Worm (Caenorhabditis elegans): ENCODE data around the gene C25E10.12.

C25E10.12 gene

DNA sequence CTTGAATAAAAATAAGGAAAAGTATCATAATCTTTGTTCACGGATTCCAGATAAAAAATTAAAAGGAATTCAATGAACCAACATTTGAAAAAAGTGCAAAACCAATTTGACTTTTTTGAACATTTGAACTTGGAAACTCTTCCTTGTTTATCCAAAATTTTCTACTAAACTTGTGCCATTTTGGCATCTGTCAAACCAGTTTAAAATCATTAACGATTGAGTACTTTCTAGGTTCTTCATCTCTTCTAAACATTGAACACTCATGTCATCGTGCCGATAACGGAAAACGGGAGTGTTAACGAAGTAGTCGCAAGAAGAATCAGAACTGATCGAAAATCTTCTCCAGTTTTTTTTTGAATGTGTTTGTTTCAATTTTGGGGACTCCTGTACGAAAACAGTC, 22.0 kb upstream of the C25E10.12 start:
- TF ChIP-seq him-1 (tag; optimal IDR thresholded peaks at IDR 0.05) (no peak), dao-5 (tag; optimal IDR thresholded peaks at IDR 0.05) (no peak), W03F9.2 (tag; optimal IDR thresholded peaks at IDR 0.05) (no peak)

DNA sequence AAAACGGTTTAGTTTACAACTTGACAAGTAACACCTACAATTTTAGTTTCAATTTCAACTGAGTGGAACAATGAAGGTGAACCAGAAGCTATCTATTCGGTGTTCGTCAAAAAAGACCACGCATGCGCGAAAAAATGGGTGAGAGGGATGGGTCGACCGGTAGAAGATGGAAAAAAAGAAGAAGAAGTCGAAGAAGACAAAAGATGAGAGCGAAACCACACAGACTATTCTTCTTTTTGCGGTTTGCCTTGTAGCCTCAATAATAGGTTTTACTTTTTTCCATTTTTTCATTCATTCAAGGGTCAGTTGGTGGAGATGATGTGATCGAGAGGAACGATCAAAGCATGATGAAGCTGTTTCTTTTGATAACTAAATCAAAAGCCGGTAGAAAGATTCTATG, 20.1 kb upstream of the C25E10.12 start:
- TF ChIP-seq him-1 (tag; optimal IDR thresholded peaks at IDR 0.05) (no peak), W03F9.2 (tag; optimal IDR thresholded peaks at IDR 0.05) (no peak), dao-5 (tag; optimal IDR thresholded peaks at IDR 0.05) (no peak)

DNA sequence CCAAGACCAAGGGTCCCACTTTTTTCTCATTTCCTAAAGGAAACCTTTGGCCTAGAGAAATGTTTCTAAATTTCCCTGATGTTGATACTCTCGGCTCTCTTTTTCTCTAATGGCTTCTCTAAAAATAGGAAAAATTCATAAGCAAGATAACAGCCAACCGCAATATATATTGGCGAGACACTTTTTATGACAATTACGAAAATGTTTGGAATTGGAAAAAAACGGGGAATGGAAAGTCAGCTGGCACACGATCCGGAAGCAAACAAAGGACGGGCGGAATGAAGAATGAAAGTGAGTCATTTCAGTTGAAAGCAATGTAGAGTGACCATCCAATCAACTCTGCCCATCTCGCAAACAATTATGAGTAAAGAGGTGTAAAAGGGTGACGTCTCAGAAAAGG, 19.2 kb upstream of the C25E10.12 start:
- no peak for TF ChIP-seq dao-5 (tag; optimal IDR thresholded peaks at IDR 0.05)
- TF ChIP-seq him-1 (tag; optimal IDR thresholded peaks at IDR 0.05): no peak
- TF ChIP-seq W03F9.2 (tag; optimal IDR thresholded peaks at IDR 0.05): no peak

DNA sequence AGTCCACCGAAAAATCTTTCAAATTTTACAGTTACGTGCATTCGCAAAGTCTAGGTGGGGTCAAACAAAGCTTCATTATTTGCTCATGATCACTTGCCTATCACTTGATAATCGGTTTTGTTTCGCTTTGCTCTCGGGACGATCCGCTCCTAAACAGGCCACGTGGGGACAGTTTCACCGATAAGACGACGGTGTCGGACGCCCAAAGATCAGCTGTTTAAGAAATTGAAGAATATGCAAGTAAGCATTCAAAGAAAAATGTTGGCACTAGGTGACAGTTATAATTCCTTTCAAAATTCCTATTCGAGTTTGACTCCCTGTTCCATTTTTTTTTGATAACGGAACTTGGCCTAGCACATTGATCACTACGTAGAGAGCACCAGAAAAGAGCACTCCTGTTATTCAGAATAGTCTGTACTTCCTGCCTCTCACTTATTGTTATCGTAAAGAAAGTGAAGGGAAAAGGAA, 17.8 kb upstream of the C25E10.12 start:
- TF ChIP-seq W03F9.2 (tag; optimal IDR thresholded peaks at IDR 0.05) (no peak), him-1 (tag; optimal IDR thresholded peaks at IDR 0.05) (no peak), dao-5 (tag; optimal IDR thresholded peaks at IDR 0.05) (no peak)

DNA sequence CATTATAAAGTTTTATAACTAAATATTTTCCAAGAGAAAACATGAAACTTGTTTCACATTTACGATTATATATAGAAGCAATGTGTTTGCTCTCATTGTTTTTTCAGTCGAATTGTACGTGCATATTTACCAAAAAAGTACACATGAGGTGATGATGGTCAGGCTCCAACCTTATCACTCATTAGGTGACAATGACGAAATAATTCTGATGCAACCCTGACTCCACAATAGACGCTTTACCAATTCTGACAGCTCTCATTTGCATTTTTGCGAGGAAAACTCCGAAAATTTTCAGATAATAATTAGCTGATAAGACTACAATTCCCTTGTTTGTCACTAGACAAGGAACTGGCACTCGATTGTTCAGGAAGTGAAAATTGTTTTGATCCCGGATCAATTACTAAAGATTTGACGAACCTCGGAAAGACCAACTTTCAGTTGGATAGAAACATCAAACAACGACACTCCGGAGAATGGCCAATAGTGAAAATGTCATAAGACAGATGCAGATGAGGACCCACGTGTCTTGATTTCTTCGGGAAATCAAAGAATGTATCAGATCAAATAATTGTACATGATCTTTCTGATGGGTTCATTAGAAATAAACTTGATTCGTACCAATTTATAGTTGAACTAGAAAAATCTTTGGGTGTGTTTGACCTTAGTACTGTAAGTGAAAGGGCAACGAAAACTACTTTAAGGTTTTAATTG, 16.7 kb upstream of the C25E10.12 start:
- TF ChIP-seq him-1 (tag; optimal IDR thresholded peaks at IDR 0.05) (no peak), dao-5 (tag; optimal IDR thresholded peaks at IDR 0.05) (no peak), W03F9.2 (tag; optimal IDR thresholded peaks at IDR 0.05) (no peak)

DNA sequence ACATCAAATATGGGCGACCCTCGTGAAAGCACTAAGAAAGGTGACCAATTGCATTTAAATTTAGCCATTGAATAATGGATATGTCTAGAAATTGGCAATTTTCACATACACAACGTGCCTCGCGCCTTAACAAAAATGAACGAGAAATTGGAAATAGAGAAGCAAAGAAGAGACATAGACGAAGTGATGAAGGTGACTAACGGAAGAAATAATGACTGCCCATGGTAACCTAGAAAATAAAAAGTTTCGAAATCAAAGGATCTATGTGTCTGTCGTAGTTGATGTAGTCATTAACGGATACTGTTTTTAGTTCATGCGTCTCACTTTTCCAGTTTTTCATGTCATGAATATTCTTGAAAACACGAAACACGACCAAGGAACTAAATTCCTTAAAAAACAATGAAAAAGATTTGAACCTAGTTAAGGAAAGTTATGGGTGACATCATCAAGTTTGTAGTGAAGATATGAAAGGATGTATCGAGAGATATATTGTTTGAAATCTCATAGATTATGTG, 15.9 kb upstream of the C25E10.12 start:
- TF ChIP-seq him-1 (tag; optimal IDR thresholded peaks at IDR 0.05) (no peak), W03F9.2 (tag; optimal IDR thresholded peaks at IDR 0.05) (no peak), dao-5 (tag; optimal IDR thresholded peaks at IDR 0.05) (no peak)

DNA sequence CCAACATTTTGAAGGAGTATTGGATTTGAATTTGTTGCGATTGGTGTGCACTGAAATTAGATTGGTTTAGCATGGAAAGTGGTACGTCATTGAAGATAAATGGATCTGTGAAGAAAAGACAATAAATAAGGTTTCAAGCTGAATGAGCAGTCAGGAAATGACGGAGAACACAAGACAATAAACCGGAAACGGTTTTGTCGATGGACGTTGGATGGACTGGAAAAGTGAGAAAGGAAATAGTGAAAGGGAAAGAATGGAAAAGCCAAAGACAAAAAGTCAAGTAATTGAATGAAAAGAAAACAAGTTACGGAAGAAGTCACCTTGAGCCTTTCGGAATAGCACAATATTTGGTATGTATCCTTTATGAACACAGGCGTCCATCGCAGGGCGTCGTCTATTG, 14.0 kb upstream of the C25E10.12 start, which contains the start of gene T27E4.7:
T27E4.7 (minus strand) TSS at position 50 of the 400 bp plus-strand sequence.
- no peak for TF ChIP-seq W03F9.2 (tag; optimal IDR thresholded peaks at IDR 0.05)
- TF ChIP-seq him-1 (tag; optimal IDR thresholded peaks at IDR 0.05): no peak
- no peak for TF ChIP-seq dao-5 (tag; optimal IDR thresholded peaks at IDR 0.05)

DNA sequence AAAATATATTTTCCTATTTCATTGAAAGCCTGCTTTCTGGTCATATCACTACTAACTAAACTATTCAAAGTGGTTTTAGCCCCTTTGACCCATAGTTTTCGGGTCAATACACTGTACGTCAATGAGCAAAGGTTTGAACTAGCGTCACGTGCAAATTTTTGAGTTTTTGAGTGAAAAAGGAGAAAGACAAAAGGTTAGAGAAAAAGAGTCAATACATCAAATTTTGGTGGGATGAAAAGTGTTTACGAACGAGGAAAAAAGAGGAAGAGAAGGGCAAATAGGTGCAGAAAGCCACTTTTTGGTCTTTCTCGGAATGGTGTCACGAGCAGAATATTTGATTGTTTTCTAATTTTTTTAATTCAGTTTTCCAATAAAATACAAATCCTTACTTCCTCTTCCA, 13.6 kb upstream of the C25E10.12 start:
- TF ChIP-seq dao-5 (tag; optimal IDR thresholded peaks at IDR 0.05) (no peak), W03F9.2 (tag; optimal IDR thresholded peaks at IDR 0.05) (no peak), him-1 (tag; optimal IDR thresholded peaks at IDR 0.05) (no peak)

DNA sequence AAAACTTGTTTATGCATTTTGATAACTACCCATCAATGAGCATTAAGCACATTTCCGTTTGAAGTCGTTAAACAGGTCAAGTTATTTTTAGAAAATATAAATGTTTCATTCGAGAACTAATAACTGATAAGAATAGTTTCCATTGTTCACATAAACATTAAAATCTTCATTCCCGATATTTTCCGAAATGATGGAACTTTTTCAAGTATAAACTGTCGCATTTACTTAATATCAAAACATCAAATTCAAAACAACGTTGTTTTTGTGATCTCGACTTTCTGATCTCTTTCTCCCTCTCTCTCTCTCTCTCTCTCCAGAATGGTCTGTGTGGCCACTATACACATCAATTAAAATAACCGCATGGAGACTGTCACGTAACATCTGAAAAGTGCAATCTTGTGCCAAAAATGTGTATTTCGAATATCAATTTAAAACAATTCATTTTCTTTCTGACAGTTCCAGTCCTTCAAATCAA, 12.2 kb upstream of the C25E10.12 start:
- TF ChIP-seq W03F9.2 (tag; optimal IDR thresholded peaks at IDR 0.05) (no peak), dao-5 (tag; optimal IDR thresholded peaks at IDR 0.05) (no peak), him-1 (tag; optimal IDR thresholded peaks at IDR 0.05) (no peak)

DNA sequence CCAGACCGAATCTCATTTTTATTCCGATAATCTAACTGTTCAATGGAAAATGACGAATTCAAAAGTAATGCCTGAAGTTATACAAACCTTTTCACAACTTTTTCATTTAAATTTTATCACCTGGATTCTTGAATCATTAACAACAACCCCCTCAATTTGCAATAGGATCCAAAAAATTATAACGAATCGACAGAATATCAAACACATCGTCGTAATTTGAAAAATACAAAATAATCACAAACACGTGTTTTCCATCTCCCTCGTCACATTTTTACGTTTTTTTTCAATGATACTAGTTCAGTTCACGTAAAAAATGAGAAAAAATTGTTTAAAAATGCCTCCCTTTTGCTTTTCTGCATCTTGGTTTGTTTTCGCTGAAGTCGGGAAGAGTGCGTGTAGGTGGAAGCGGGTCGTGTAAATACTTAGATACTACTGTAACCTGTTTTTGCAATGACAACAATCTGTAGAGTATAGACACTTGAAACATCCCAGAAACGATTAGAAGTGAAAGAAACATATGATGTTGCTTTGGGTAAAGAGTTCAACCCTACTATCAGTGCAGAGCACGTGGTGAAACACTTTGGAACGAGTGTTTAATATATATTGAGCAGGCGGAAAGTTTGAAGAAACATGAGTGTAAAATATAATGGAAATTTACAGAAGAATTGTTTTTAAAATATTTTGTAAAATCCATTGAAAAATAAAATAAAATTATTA, 11.2 kb upstream of the C25E10.12 start, which contains the start of gene oac-50:
oac-50 (minus strand) TSS at position 219 of the 717 bp plus-strand sequence.
- no peak for TF ChIP-seq W03F9.2 (tag; optimal IDR thresholded peaks at IDR 0.05)
- TF ChIP-seq him-1 (tag; optimal IDR thresholded peaks at IDR 0.05): no peak
- no peak for TF ChIP-seq dao-5 (tag; optimal IDR thresholded peaks at IDR 0.05)

DNA sequence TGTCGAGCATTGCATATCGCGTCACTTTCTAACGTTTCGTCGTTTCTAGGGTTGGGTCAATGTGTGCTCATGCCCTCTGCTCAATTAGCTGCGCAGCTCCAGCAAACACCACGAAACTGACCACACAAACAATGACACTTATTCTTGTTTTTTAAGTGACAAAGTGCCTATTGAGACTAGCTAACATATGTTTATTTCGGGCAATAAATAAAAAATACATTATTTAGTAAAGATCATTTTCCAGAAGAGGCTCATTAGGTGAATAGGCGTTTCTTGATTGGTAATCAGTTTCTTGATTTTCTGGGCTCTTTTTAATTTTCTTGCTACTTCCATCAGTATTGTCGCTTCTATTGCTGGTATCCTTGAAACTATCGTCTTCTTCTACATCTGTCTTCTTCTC, 7.4 kb upstream of the C25E10.12 start, which contains the start of gene T27E4.5:
T27E4.5 (minus strand) TSS at position 101 of the 400 bp plus-strand sequence.
- TF ChIP-seq dao-5 (tag; optimal IDR thresholded peaks at IDR 0.05): no peak
- TF ChIP-seq W03F9.2 (tag; optimal IDR thresholded peaks at IDR 0.05): no peak

DNA sequence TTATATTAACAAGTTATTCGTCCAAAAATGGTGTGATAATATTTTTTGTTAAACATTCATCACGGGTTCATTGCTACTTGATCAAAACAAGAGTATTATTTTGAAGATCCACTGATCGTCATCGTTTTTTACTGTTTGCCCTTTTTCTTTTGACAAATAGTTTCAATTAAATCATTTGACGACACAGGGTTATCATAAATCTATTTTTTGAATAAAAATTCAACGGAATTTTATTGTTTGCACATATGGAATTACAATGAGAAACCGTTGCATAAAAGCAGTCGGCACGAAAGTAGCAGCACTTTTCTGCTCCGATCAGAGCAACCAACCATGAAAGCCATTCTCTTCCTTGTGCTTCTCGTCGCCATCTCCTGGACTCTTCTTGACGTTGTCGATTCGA, 5.4 kb upstream of the C25E10.12 start, which contains the start of gene fip-2:
fip-2 (plus strand) TSS at position 301 of the 400 bp plus-strand sequence.
- TF ChIP-seq him-1 (tag; optimal IDR thresholded peaks at IDR 0.05) (no peak), dao-5 (tag; optimal IDR thresholded peaks at IDR 0.05) (no peak), W03F9.2 (tag; optimal IDR thresholded peaks at IDR 0.05) (no peak)

DNA sequence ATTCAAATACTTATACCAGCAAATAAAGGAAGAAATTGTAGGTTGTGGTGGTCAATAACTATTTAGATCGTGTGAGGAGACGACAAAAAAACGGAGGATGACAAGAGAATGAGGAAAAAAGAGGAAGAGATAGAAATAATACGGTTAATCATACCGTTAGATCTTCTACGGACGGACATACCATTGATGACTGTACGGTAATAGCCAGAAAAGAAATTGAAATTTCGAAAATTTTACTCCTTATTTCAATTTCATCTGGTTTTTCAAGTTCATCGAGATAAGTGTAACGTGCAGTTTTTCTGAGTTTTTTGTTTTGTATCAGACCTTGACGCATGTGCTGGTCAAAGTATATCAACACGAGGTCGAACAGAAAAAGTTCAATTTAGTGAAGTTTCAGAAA, 3.7 kb upstream of the C25E10.12 start:
- TF ChIP-seq W03F9.2 (tag; optimal IDR thresholded peaks at IDR 0.05) (no peak), dao-5 (tag; optimal IDR thresholded peaks at IDR 0.05) (no peak), him-1 (tag; optimal IDR thresholded peaks at IDR 0.05) (no peak)

DNA sequence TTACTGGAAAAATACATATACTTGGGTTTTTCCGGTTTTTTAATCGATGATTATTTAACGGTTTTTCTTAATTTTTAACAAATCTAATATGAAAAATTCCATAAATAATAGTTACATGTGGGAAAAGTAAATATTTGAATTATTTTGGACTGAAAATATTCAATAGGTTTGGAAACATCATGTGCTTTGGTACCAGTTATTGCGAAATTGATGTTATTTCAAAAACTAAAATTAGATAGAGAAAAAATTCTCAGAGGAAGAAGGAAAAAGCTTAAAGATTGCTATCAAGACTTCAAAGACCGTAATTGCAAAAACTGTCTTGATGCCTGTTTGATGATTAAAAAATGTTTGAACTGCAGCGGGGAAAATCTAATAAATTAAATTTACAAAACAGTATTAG, 2.8 kb upstream of the C25E10.12 start:
- TF ChIP-seq W03F9.2 (tag; optimal IDR thresholded peaks at IDR 0.05) (no peak), dao-5 (tag; optimal IDR thresholded peaks at IDR 0.05) (no peak), him-1 (tag; optimal IDR thresholded peaks at IDR 0.05) (no peak)

All from whole organism, L4/young adult.